Fruit fly (Drosophila melanogaster) whole organism, embryonic: Measurements from ENCODE around the gene Mitf.

Experiments
- ATbp ChIP-seq: fragments of 200-800 bp; sonication (Bioruptor generic); optimal IDR thresholded peaks from 2 replicates; lab custom pipeline; 2017; ENCODE audit warnings: missing biosample characterization, mild to moderate bottlenecking, missing genetic modification characterization, missing genetic modification reagents
- BEAF-32 ChIP-seq: fragments of 200-800 bp; sonication (Bioruptor generic); optimal IDR thresholded peaks from 3 replicates; lab custom pipeline; 2017; ENCODE audit warnings: missing biosample characterization, missing genetic modification characterization, mild to moderate bottlenecking, moderate library complexity, missing genetic modification reagents
- BtbVII ChIP-seq: fragments of 200-800 bp; sonication (Bioruptor generic); optimal IDR thresholded peaks from 3 replicates; lab custom pipeline; 2017; ENCODE audit warnings: missing biosample characterization, mild to moderate bottlenecking, missing genetic modification characterization
- Bteb2 ChIP-seq: fragments of 200-800 bp; sonication (Bioruptor generic); optimal IDR thresholded peaks from 2 replicates; lab custom pipeline; 2016; ENCODE audit warnings: missing biosample characterization, missing genetic modification characterization
- CG10543 ChIP-seq: fragments of 200-800 bp; sonication (Bioruptor generic); optimal IDR thresholded peaks from 3 replicates; lab custom pipeline; 2017; ENCODE audit warnings: missing biosample characterization, mild to moderate bottlenecking, missing genetic modification characterization, moderate library complexity
- CG10654 ChIP-seq: fragments of 200-800 bp; sonication (Bioruptor generic); optimal IDR thresholded peaks from 2 replicates; lab custom pipeline; 2016; ENCODE audit warnings: missing biosample characterization, missing genetic modification characterization
- CG10959 ChIP-seq: fragments of 200-800 bp; sonication (Bioruptor generic); IDR thresholded peaks from 2 replicates; pipeline ENCODE4 v1.3.6; 2022; ENCODE audit warnings: missing biosample characterization, missing genetic modification characterization
- CG11085 ChIP-seq: fragments of 200-800 bp; sonication (Bioruptor generic); IDR thresholded peaks from 2 replicates; pipeline ENCODE4 v1.3.6; 2022; ENCODE audit warnings: missing biosample characterization, missing genetic modification characterization
- CG12659 ChIP-seq: fragments of 200-800 bp; sonication (Bioruptor generic); optimal IDR thresholded peaks from 3 replicates; lab custom pipeline; 2017; ENCODE audit warnings: mild to moderate bottlenecking, missing biosample characterization, missing genetic modification reagents, missing genetic modification characterization
- CG13624 ChIP-seq: fragments of 200-800 bp; sonication (Bioruptor generic); optimal IDR thresholded peaks from 2 replicates; lab custom pipeline; 2016; ENCODE audit warnings: missing biosample characterization, missing genetic modification characterization
- CG14710 ChIP-seq: fragments of 200-800 bp; sonication (Bioruptor generic); optimal IDR thresholded peaks from 3 replicates; lab custom pipeline; 2019; ENCODE audit warnings: missing biosample characterization, mild to moderate bottlenecking, missing genetic modification characterization, moderate library complexity
- CG17361 ChIP-seq: fragments of 200-800 bp; sonication (Bioruptor generic); IDR thresholded peaks from 3 replicates; pipeline ENCODE4 v1.3.6; 2022; ENCODE audit warnings: missing biosample characterization, missing genetic modification characterization
- CG17568 ChIP-seq: fragments of 200-800 bp; sonication (Bioruptor generic); optimal IDR thresholded peaks from 2 replicates; lab custom pipeline; 2018; ENCODE audit warnings: missing biosample characterization, mild to moderate bottlenecking, missing genetic modification characterization, moderate library complexity
- CG31441 ChIP-seq: fragments of 200-800 bp; sonication (Bioruptor generic); IDR thresholded peaks from 2 replicates; pipeline ENCODE4 v1.3.6; 2022; ENCODE audit warnings: missing biosample characterization, missing genetic modification characterization
- CG34422 ChIP-seq: fragments of 200-800 bp; sonication (Bioruptor generic); IDR thresholded peaks from 3 replicates; pipeline ENCODE4 v1.3.6; 2022; ENCODE audit warnings: missing biosample characterization, missing genetic modification characterization
- CG4404 ChIP-seq: fragments of 200-800 bp; sonication (Bioruptor generic); IDR thresholded peaks from 2 replicates; pipeline ENCODE4 v1.3.6; 2022; ENCODE audit warnings: missing biosample characterization, missing genetic modification characterization
- CG4707 ChIP-seq: fragments of 200-800 bp; sonication (Bioruptor generic); optimal IDR thresholded peaks from 2 replicates; lab custom pipeline; 2018; ENCODE audit warnings: missing biosample characterization, mild to moderate bottlenecking, missing genetic modification characterization, moderate library complexity
- CG6813 ChIP-seq: fragments of 200-800 bp; sonication (Bioruptor generic); optimal IDR thresholded peaks from 2 replicates; lab custom pipeline; 2017; ENCODE audit warnings: missing biosample characterization, missing genetic modification characterization, mild to moderate bottlenecking, moderate library complexity, missing genetic modification reagents
- CG8765 ChIP-seq: fragments of 200-800 bp; sonication (Bioruptor generic); IDR thresholded peaks from 2 replicates; pipeline ENCODE4 v1.3.6; 2022; ENCODE audit warnings: missing biosample characterization, missing genetic modification characterization
- CG9727 ChIP-seq: fragments of 200-800 bp; sonication (Bioruptor generic); optimal IDR thresholded peaks from 3 replicates; lab custom pipeline; 2017; ENCODE audit warnings: missing biosample characterization, mild to moderate bottlenecking, missing genetic modification characterization
- CG9797 ChIP-seq: fragments of 200-800 bp; sonication (Bioruptor generic); optimal IDR thresholded peaks from 3 replicates; lab custom pipeline; 2018; ENCODE audit warnings: missing biosample characterization, mild to moderate bottlenecking, missing genetic modification characterization
- CTCF ChIP-seq: fragments of 200-800 bp; sonication (Bioruptor generic); optimal IDR thresholded peaks from 2 replicates; lab custom pipeline; 2017; ENCODE audit warnings: missing biosample characterization, mild to moderate bottlenecking, missing genetic modification characterization, moderate library complexity
- D ChIP-seq, 2 experiments: fragments of 200-800 bp in 1 of 2; fragments of >200 bp in 1 of 2; sonication (Bioruptor generic) in 1 of 2; optimal IDR thresholded peaks; 2 replicates in 1 of 2; 3 replicates in 1 of 2; lab custom pipeline; 2017; ENCODE audit warnings: mild to moderate bottlenecking in 1 of 2, missing biosample characterization in 1 of 2, missing genetic modification characterization in 1 of 2, missing genetic modification reagents in 1 of 2
- Doc2 ChIP-seq: fragments of 200-800 bp; sonication (Bioruptor generic); IDR thresholded peaks from 2 replicates; pipeline ENCODE4 v1.3.6; 2022; ENCODE audit warnings: missing biosample characterization, missing genetic modification characterization
- Doc3 ChIP-seq: fragments of 200-800 bp; sonication (Bioruptor generic); IDR thresholded peaks from 3 replicates; pipeline ENCODE4 v1.3.6; 2022; ENCODE audit warnings: missing biosample characterization, missing genetic modification characterization; ENCODE audit not compliant: partially characterized antibody
- Elba2 ChIP-seq: fragments of 200-800 bp; sonication (Bioruptor generic); optimal IDR thresholded peaks from 3 replicates; lab custom pipeline; 2016; ENCODE audit warnings: missing biosample characterization, missing genetic modification characterization
- HLH4C ChIP-seq: fragments of 200-800 bp; sonication (Bioruptor generic); IDR thresholded peaks from 3 replicates; pipeline ENCODE4 v1.3.6; 2022; ENCODE audit warnings: missing biosample characterization, missing genetic modification characterization; ENCODE audit not compliant: partially characterized antibody
- HLH54F ChIP-seq: fragments of 200-800 bp; sonication (Bioruptor generic); optimal IDR thresholded peaks from 3 replicates; lab custom pipeline; 2016; ENCODE audit warnings: missing biosample characterization, missing genetic modification characterization
- HLHmδ ChIP-seq: fragments of 200-800 bp; sonication (Bioruptor generic); optimal IDR thresholded peaks from 2 replicates; lab custom pipeline; 2018; ENCODE audit warnings: missing biosample characterization, mild to moderate bottlenecking, missing genetic modification characterization, moderate library complexity
- Hand ChIP-seq: fragments of 200-800 bp; sonication (Bioruptor generic); optimal IDR thresholded peaks from 2 replicates; lab custom pipeline; 2017; ENCODE audit warnings: mild to moderate bottlenecking, missing biosample characterization, missing genetic modification reagents, missing genetic modification characterization
- Med ChIP-seq: fragments of 200-800 bp; sonication (Bioruptor generic); peaks from one replicate; lab custom pipeline; 2016; ENCODE audit warnings: missing biosample characterization, missing genetic modification characterization, mild to moderate bottlenecking, inconsistent platforms, moderate library complexity
- Spps ChIP-seq: fragments of 200-800 bp; sonication (Bioruptor generic); optimal IDR thresholded peaks from 2 replicates; lab custom pipeline; 2018; ENCODE audit warnings: missing biosample characterization, mild to moderate bottlenecking, missing genetic modification characterization
- YL-1 ChIP-seq: fragments of 200-800 bp; sonication (Bioruptor generic); optimal IDR thresholded peaks from 3 replicates; lab custom pipeline; 2017; ENCODE audit warnings: missing biosample characterization, mild to moderate bottlenecking, missing genetic modification characterization
- cas ChIP-seq: fragments of 200-800 bp; sonication (Bioruptor generic); IDR thresholded peaks from 2 replicates; pipeline ENCODE4 v1.3.6; 2022; ENCODE audit warnings: missing biosample characterization, missing genetic modification characterization
- croc ChIP-seq: fragments of 200-800 bp; sonication (Bioruptor generic); conservative IDR thresholded peaks from 3 replicates; pipeline ENCODE4 v1.3.6; 2022; ENCODE audit warnings: missing biosample characterization, missing genetic modification characterization
- eve ChIP-seq, 2 experiments: fragments of >200 bp; optimal IDR thresholded peaks; 2 replicates each; lab custom pipeline; 2017; ENCODE audit warnings: missing biosample characterization in 2 of 2, missing genetic modification characterization in 2 of 2
- gcm2 ChIP-seq: fragments of 200-800 bp; sonication (Bioruptor generic); optimal IDR thresholded peaks from 2 replicates; lab custom pipeline; 2016; ENCODE audit warnings: missing biosample characterization, missing genetic modification characterization
- her ChIP-seq: fragments of 200-800 bp; sonication (Bioruptor generic); optimal IDR thresholded peaks from 2 replicates; lab custom pipeline; 2016; ENCODE audit warnings: missing biosample characterization, missing genetic modification characterization
- insv ChIP-seq, 2 experiments: fragments of 200-800 bp; sonication (Bioruptor generic); optimal IDR thresholded peaks; 3 replicates each; lab custom pipeline; 2016 to 2018; ENCODE audit warnings: missing biosample characterization in 2 of 2, missing genetic modification characterization in 2 of 2
- ken ChIP-seq: fragments of 200-800 bp; sonication (Bioruptor generic); IDR thresholded peaks from 3 replicates; pipeline ENCODE4 v1.3.6; 2022; ENCODE audit warnings: missing biosample characterization, missing genetic modification characterization
- pb ChIP-seq: fragments of 200-800 bp; sonication (Bioruptor generic); optimal IDR thresholded peaks from 3 replicates; lab custom pipeline; 2016; ENCODE audit warnings: missing biosample characterization, missing genetic modification characterization
- peb ChIP-seq: fragments of 200-800 bp; sonication (Bioruptor generic); IDR thresholded peaks from 2 replicates; pipeline ENCODE4 v1.3.6; 2022; ENCODE audit warnings: missing biosample characterization, missing genetic modification characterization
- pfk ChIP-seq: fragments of 200-800 bp; sonication (Bioruptor generic); optimal IDR thresholded peaks from 2 replicates; lab custom pipeline; 2018; ENCODE audit warnings: missing biosample characterization, mild to moderate bottlenecking, missing genetic modification characterization, moderate library complexity
- phol ChIP-seq: fragments of 200-800 bp; sonication (Bioruptor generic); optimal IDR thresholded peaks from 3 replicates; lab custom pipeline; 2018; ENCODE audit warnings: missing biosample characterization, mild to moderate bottlenecking, missing genetic modification characterization, moderate library complexity
- schlank ChIP-seq: fragments of 200-800 bp; sonication (Bioruptor generic); optimal IDR thresholded peaks from 2 replicates; lab custom pipeline; 2018; ENCODE audit warnings: missing biosample characterization, mild to moderate bottlenecking, missing genetic modification characterization
- sens ChIP-seq: fragments of 200-800 bp; sonication (Bioruptor generic); peaks from one replicate; lab custom pipeline; 2016; ENCODE audit warnings: missing biosample characterization, missing genetic modification characterization
- slp2 ChIP-seq: fragments of 200-800 bp; sonication (Bioruptor generic); optimal IDR thresholded peaks from 2 replicates; lab custom pipeline; 2016; ENCODE audit warnings: missing biosample characterization, missing genetic modification characterization
- so ChIP-seq: fragments of 200-800 bp; sonication (Bioruptor generic); IDR thresholded peaks from 3 replicates; pipeline ENCODE4 v1.3.6; 2022; ENCODE audit warnings: missing biosample characterization, missing genetic modification characterization
- tin ChIP-seq: fragments of 200-800 bp; sonication (Bioruptor generic); optimal IDR thresholded peaks from 3 replicates; lab custom pipeline; 2016; ENCODE audit warnings: missing biosample characterization, missing genetic modification characterization
- tna ChIP-seq: fragments of 200-800 bp; sonication (Bioruptor generic); IDR thresholded peaks from 2 replicates; pipeline ENCODE4 v1.3.6; 2022; ENCODE audit warnings: missing biosample characterization, missing genetic modification characterization; ENCODE audit not compliant: partially characterized antibody
- trh ChIP-seq: fragments of 200-800 bp; sonication (Bioruptor generic); optimal IDR thresholded peaks from 2 replicates; lab custom pipeline; 2016; ENCODE audit warnings: missing biosample characterization, missing genetic modification characterization
- unc-4 ChIP-seq: fragments of 200-800 bp; sonication (Bioruptor generic); IDR thresholded peaks from 2 replicates; pipeline ENCODE4 v1.3.6; 2022; ENCODE audit warnings: missing biosample characterization, missing genetic modification characterization; ENCODE audit not compliant: partially characterized antibody

Gene Mitf

dm6 chr4:1230564-1230964, 31.9 kb downstream of the Mitf start, which contains the start of the genes Dyrk3 and Cadps (continued):
- TF ChIP-seq BEAF-32 (GFP tag; lab: Kevin White, UChicago) (peak; percentile 57), CG12659 (GFP tag; lab: Kevin White, UChicago) (peak; percentile 60), phol (tag; lab: Kevin White, UChicago) (no peak), CG17361 (GFP tag; lab: Robert Waterston, UW) (peak; percentile 64; the same call in 2 of the 3 replicates), gcm2 (no peak), so (GFP tag; lab: Robert Waterston, UW) (no peak), CG13624 (GFP tag; lab: Kevin White, UChicago) (no peak), ATbp (GFP tag; lab: Kevin White, UChicago) (no peak), CG31441 (GFP tag; lab: Robert Waterston, UW) (no peak), CG9797 (GFP tag; lab: Kevin White, UChicago) (peak; percentile 55), tin (no peak), Spps (tag; lab: Kevin White, UChicago) (no peak), Bteb2 (GFP tag; lab: Kevin White, UChicago) (no peak), schlank (tag; lab: Kevin White, UChicago) (no peak), CG6813 (GFP tag; lab: Kevin White, UChicago) (no peak), pfk (GFP tag; lab: Kevin White, UChicago) (peak; percentile 75), HLHmδ (GFP tag; lab: Kevin White, UChicago) (no peak), CG14710 (peak; percentile 52), cas (GFP tag; lab: Robert Waterston, UW) (no peak), peb (GFP tag; lab: Robert Waterston, UW) (no peak), CG10654 (GFP tag; lab: Kevin White, UChicago) (no peak), CG17568 (GFP tag; lab: Kevin White, UChicago) (no peak), Doc2 (GFP tag; lab: Robert Waterston, UW) (no peak), tna (GFP tag; lab: Robert Waterston, UW) (no peak), Med (GFP tag; lab: Kevin White, UChicago) (peak; percentile 87), Doc3 (GFP tag; lab: Robert Waterston, UW) (no peak), CG34422 (no peak), CG9727 (GFP tag; lab: Kevin White, UChicago) (no peak), YL-1 (GFP tag; lab: Kevin White, UChicago) (peak; percentile 66), CG8765 (no peak), BtbVII (GFP tag; lab: Kevin White, UChicago) (no peak), Hand (GFP tag; lab: Kevin White, UChicago) (no peak), ken (GFP tag; lab: Robert Waterston, UW) (no peak), Elba2 (GFP tag; lab: Kevin White, UChicago) (no peak), HLH54F (GFP tag; lab: Kevin White, UChicago) (peak; percentile 8), insv (GFP tag; optimal IDR thresholded peaks at IDR 0.05; lab: Kevin White, UChicago) (no peak), unc-4 (GFP tag; lab: Robert Waterston, UW) (no peak), croc (no peak), sens (GFP tag; lab: Kevin White, UChicago) (peak; percentile 87), pb (GFP tag; lab: Kevin White, UChicago) (no peak), D (optimal IDR thresholded peaks at IDR 0.05; lab: Kevin White, UChicago) (no peak), D (GFP tag; optimal IDR thresholded peaks at IDR 0.05; lab: Kevin White, UChicago) (no peak), trh (no peak), CG4404 (GFP tag; lab: Robert Waterston, UW) (no peak), slp2 (no peak), CG10543 (no peak), CTCF (no peak), her (peak; percentile 98), HLH4C (GFP tag; lab: Robert Waterston, UW) (no peak), eve (GFP tag; optimal IDR thresholded peaks at IDR 0.05; lab: Kevin White, UChicago) (peak in 1 of 2 experiments; percentile 21), CG11085 (GFP tag; lab: Robert Waterston, UW) (no peak), CG4707 (GFP tag; lab: Kevin White, UChicago) (no peak), CG10959 (GFP tag; lab: Robert Waterston, UW) (no peak)
